Worm (Caenorhabditis elegans) whole organism, mixed stage, embryonic: ENCODE results near the gene Y56A3A.7.

ENCODE experiments used
- mep-1 ChIP-seq: fragments of 150-350 bp; optimal IDR thresholded peaks from 2 replicates; lab custom pipeline; 2017; ENCODE audit warnings: missing biosample characterization, missing genetic modification reagents, missing genetic modification characterization, inconsistent platforms
- nhr-237 ChIP-seq: fragments of 150-350 bp; optimal IDR thresholded peaks from 2 replicates; lab custom pipeline; 2014; ENCODE audit warnings: missing biosample characterization, missing genetic modification characterization
- nhr-28 ChIP-seq: fragments of 150-350 bp; optimal IDR thresholded peaks from 2 replicates; lab custom pipeline; 2014; ENCODE audit warnings: missing biosample characterization, missing genetic modification characterization
- sem-2 ChIP-seq: fragments of 200-800 bp; sonication (Bioruptor generic); optimal IDR thresholded peaks from 2 replicates; lab custom pipeline; 2018; ENCODE audit warnings: mild to moderate bottlenecking, missing genetic modification characterization, missing compliant biosample characterization
- unc-120 ChIP-seq: sonication (generic microtip); optimal IDR thresholded peaks from 2 replicates; lab custom pipeline; 2017; ENCODE audit warnings: missing genetic modification characterization, missing compliant biosample characterization; ENCODE audit not compliant: poor library complexity, severe bottlenecking

ce11 chrIII:11971342-11971741 lies 24.5 kb upstream of the Y56A3A.7 start, which contains the start of gene Y56A3A.28:
- TF ChIP-seq mep-1 (tag; lab: Kevin White, UChicago) = no peak
- no peak for TF ChIP-seq nhr-237 (tag; lab: Kevin White, UChicago)
- no peak for TF ChIP-seq nhr-28 (tag; lab: Kevin White, UChicago)
- no peak for TF ChIP-seq unc-120 (tag; lab: Kevin White, UChicago)
- no peak for TF ChIP-seq sem-2
